Worm (Caenorhabditis elegans) whole organism, L3 larva: Measurements from ENCODE around the gene unc-3.

Experiments used
- R02D3.7 ChIP-seq: fragments of 150-350 bp; optimal IDR thresholded peaks from 2 replicates; lab custom pipeline; 2014; ENCODE audit warnings: missing biosample characterization, missing genetic modification characterization
- aly-2 ChIP-seq: fragments of 150-350 bp; optimal IDR thresholded peaks from 2 replicates; lab custom pipeline; 2014; ENCODE audit warnings: missing biosample characterization, missing genetic modification characterization
- ceh-82 ChIP-seq: fragments of 150-350 bp; optimal IDR thresholded peaks from 2 replicates; lab custom pipeline; 2014; ENCODE audit warnings: missing biosample characterization, missing genetic modification characterization
- elt-3 ChIP-seq, 3 experiments: fragments of 150-350 bp in 1 of 3; sonication (generic microtip) in 2 of 3; optimal IDR thresholded peaks; 2 replicates in 2 of 3; 4 replicates in 1 of 3; lab custom pipeline; 2014 to 2017; ENCODE audit warnings: missing biosample characterization in 3 of 3, missing genetic modification characterization in 3 of 3
- fkh-10 ChIP-seq: sonication (generic microtip); optimal IDR thresholded peaks from 2 replicates; lab custom pipeline; 2017; ENCODE audit warnings: missing biosample characterization, missing genetic modification reagents, missing genetic modification characterization
- fkh-2 ChIP-seq: fragments of 150-350 bp; optimal IDR thresholded peaks from 2 replicates; lab custom pipeline; 2014; ENCODE audit warnings: missing biosample characterization, missing genetic modification reagents, missing genetic modification characterization
- nhr-28 ChIP-seq: fragments of 150-350 bp; optimal IDR thresholded peaks from 2 replicates; lab custom pipeline; 2014; ENCODE audit warnings: missing biosample characterization, missing genetic modification characterization
- nhr-43 ChIP-seq: sonication (generic microtip); optimal IDR thresholded peaks from 2 replicates; lab custom pipeline; 2016; ENCODE audit warnings: mild to moderate bottlenecking, missing genetic modification characterization, missing compliant biosample characterization; ENCODE audit not compliant: poor library complexity, severe bottlenecking
- pha-4 ChIP-seq: fragments of 150-350 bp; optimal IDR thresholded peaks from 2 replicates; lab custom pipeline; 2014; ENCODE audit warnings: missing biosample characterization, missing genetic modification reagents, missing genetic modification characterization
- pqm-1 ChIP-seq: fragments of 150-350 bp; optimal IDR thresholded peaks from 2 replicates; lab custom pipeline; 2017; ENCODE audit warnings: missing biosample characterization, missing genetic modification characterization, inconsistent platforms
- unc-39 ChIP-seq: sonication (generic microtip); optimal IDR thresholded peaks from 4 replicates; lab custom pipeline; 2017; ENCODE audit warnings: missing biosample characterization, missing genetic modification characterization
- unc-62 ChIP-seq: fragments of 150-350 bp; sonication (generic microtip); optimal IDR thresholded peaks from 4 replicates; lab custom pipeline; 2014; ENCODE audit warnings: missing biosample characterization, missing genetic modification reagents, missing genetic modification characterization
- ztf-11 ChIP-seq: fragments of 150-350 bp; optimal IDR thresholded peaks from 2 replicates; lab custom pipeline; 2014; ENCODE audit warnings: missing biosample characterization, missing genetic modification characterization

DNA sequence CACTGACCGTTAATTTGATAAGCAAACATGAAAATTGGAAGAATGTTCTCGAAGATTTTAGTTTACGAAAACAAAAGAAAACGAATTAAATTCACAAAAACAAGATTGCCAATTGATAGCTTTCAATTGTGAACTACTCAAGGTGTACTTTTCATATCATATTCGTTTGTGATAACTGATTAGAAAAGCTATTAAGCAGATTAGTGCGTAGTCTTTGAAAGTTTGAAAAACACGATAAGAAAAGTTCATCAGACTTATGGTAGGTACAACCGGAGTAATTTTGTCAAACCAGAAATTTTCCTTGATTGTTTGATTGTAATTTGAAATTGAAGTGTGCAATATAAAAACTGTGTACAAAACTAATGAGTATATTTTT is 14.2 kb downstream of the unc-3 start:
- TF ChIP-seq elt-3 (tag; optimal IDR thresholded peaks at IDR 0.05; lab: Kevin White, UChicago) (no peak), pqm-1 (peak; percentile 36), fkh-10 (GFP tag; lab: Kevin White, UChicago) (no peak), R02D3.7 (tag; lab: Kevin White, UChicago) (no peak), nhr-43 (tag; lab: Kevin White, UChicago) (no peak), ceh-82 (tag; lab: Kevin White, UChicago) (no peak), ztf-11 (tag; lab: Kevin White, UChicago) (no peak), nhr-28 (tag; lab: Kevin White, UChicago) (no peak), unc-62 (GFP tag; lab: Kevin White, UChicago) (no peak), unc-39 (tag; lab: Kevin White, UChicago) (no peak), pha-4 (tag; lab: Kevin White, UChicago) (no peak), fkh-2 (no peak), aly-2 (tag; lab: Kevin White, UChicago) (no peak)
